Worm (Caenorhabditis elegans): ENCODE data around the gene smex-1.

DNA sequence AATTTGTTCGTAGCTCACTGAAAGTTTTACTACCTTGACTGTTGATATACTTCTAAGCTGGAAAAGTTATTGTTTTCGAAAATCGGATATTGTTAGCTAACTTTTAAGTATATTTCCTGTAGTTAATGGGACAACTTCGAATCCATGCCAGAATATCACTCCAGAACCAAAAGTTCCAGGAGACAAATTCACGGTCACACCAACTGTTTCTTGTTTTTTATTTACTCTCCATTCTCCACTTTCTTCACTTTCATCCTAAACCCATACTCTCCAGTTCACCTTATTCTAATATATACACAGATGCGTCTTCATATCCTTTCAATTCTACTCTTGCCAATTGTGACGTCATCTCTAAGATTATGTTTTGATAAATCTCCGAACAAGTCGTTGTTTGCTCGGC, 36.8 kb downstream of the smex-1 start, which contains the start of gene C16D9.1:
- TF ChIP-seq unc-130 (GFP tag; optimal IDR thresholded peaks at IDR 0.05), result no peak
- TF ChIP-seq him-1 (tag; optimal IDR thresholded peaks at IDR 0.05), result no peak
- TF ChIP-seq ZK185.1 (tag; optimal IDR thresholded peaks at IDR 0.05; ENCODE audit: poor library complexity, severe bottlenecking), result no peak
- no peak for TF ChIP-seq sea-2 (GFP tag; IDR thresholded peaks at IDR 0.05)
- TF ChIP-seq lir-1 (GFP tag; conservative IDR thresholded peaks at IDR 0.05), result no peak
- no peak for TF ChIP-seq ama-1 (optimal IDR thresholded peaks at IDR 0.05)
- TF ChIP-seq ama-1 (GFP tag; optimal IDR thresholded peaks at IDR 0.05), result no peak
- no peak for TF ChIP-seq egrh-3 (GFP tag; IDR thresholded peaks at IDR 0.05)
- TF ChIP-seq nfya-1 (tag; optimal IDR thresholded peaks at IDR 0.05; ENCODE audit: borderline replicate concordance, insufficient read depth), result no peak
- TF ChIP-seq pha-4 (tag; optimal IDR thresholded peaks at IDR 0.05), result no peak

Measured in whole organism, young adult.